Fruit fly (Drosophila melanogaster) whole organism: Measurements from ENCODE around the gene CG10804.

Experiments
- CG8478 ChIP-seq: fragments of >200 bp; optimal IDR thresholded peaks from 2 replicates; lab custom pipeline; 2018; ENCODE audit warnings: inconsistent platforms
- Dll ChIP-seq: fragments of >200 bp; optimal IDR thresholded peaks from 2 replicates; lab custom pipeline; 2017
- EcR ChIP-seq, 2 experiments: fragments of >200 bp; optimal IDR thresholded peaks; 2 replicates each; lab custom pipeline; 2017; ENCODE audit warnings: missing biosample characterization in 2 of 2, missing genetic modification characterization in 2 of 2, missing genetic modification reagents in 2 of 2
- pan ChIP-seq: fragments of >200 bp; optimal IDR thresholded peaks from 2 replicates; lab custom pipeline; 2017
- psq ChIP-seq: fragments of >200 bp; optimal IDR thresholded peaks from 2 replicates; lab custom pipeline; 2017
- usp ChIP-seq: fragments of >200 bp; optimal IDR thresholded peaks from 2 replicates; lab custom pipeline; 2017; ENCODE audit warnings: missing biosample characterization, missing genetic modification characterization, mixed read lengths

Gene CG10804

DNA sequence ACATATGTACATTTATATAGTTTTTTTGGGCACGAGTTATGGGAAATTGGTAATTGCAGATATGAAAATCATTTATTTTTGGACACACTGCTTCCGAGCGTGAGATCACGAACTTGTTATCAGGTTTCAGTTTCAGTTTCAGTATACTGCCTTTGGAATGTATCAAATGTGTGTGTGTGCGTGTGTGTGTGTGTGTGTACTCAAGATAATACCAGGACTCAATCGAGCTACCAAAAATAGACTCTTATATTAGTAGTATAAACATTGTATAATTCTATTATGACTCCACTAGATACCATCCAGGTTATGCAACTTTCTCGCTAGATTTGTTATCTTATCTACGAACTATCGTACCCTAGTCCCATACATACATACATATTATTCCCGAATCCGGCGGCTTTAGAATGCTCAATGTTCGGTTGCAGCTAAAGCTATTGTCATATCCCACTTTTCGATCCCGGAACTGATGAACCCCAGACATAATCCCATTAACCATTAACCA, 33.2 kb downstream of the CG10804 start, which contains the start of gene CG12535:
CG12535 (minus strand) TSS at position 51 of the 502 bp plus-strand sequence.
- TF ChIP-seq EcR (GFP tag; optimal IDR thresholded peaks at IDR 0.05; lab: Kevin White, UChicago) (no peak), psq (lab: Kevin White, UChicago) (no peak), usp (GFP tag; lab: Kevin White, UChicago) (no peak), pan (no peak), Dll (no peak), CG8478 (lab: Kevin White, UChicago) (no peak)

DNA sequence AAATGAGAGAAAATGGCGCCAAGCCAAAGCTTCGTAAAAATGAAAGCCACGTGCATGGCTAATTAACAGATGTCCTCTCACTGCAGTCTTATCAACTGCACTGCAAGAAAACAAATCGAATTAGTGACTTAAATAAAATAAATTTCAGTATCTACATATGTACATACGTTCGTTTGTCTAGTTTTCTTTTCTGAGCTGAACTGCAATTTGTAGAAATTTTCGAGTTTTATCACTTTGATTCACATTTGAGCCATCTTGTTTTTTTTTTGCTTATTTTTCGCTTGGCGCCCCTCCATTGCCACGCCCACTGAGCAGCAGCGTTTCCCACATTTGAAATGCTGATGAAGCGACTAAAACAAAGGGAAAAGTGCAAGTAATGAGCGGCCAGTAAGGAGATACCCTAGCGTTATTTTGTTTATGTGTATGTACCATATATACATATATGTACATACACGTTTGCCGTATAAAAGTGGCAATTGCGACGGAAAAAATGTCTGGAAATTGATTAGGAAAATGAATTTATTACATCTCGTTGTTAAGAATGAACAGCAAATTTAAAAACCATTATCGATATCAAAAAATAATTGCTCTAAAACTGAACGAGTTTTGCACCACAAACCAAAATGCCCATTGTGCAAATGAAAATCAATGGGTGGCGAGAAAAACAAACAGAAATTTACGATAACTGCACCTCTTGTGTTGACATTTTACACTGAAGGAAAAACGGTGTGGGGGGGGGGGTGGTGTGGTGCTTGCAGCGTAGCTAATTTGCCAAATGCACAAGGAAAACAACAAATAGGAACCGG, 34.2 kb downstream of the CG10804 start:
- TF ChIP-seq pan (no peak), psq (lab: Kevin White, UChicago) (no peak), EcR (GFP tag; optimal IDR thresholded peaks at IDR 0.05; lab: Kevin White, UChicago) (no peak), usp (GFP tag; lab: Kevin White, UChicago) (no peak), Dll (no peak), CG8478 (lab: Kevin White, UChicago) (no peak)

DNA sequence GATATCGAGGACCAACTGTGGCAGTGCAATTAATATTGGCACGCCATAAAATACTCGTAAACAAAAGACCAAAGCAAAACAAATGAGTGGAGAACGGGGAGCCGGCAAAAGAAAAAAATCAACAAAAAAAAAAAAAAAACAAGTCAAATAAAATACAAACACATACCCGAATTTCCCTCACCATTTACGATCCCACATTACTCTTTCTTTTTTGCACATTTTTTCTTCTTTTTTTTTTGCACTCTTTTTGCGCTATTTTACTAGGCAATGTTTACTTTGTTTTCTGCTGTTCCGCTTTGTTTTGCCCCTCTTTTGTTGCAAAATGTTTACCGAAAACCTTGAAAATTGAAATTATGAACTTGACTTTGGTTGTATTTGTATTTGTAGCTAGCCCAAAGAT, 35.5 kb downstream of the CG10804 start:
- TF ChIP-seq psq (lab: Kevin White, UChicago) (no peak), EcR (GFP tag; optimal IDR thresholded peaks at IDR 0.05; lab: Kevin White, UChicago) (no peak), Dll (no peak), CG8478 (lab: Kevin White, UChicago) (no peak), pan (no peak), usp (GFP tag; lab: Kevin White, UChicago) (no peak)

DNA sequence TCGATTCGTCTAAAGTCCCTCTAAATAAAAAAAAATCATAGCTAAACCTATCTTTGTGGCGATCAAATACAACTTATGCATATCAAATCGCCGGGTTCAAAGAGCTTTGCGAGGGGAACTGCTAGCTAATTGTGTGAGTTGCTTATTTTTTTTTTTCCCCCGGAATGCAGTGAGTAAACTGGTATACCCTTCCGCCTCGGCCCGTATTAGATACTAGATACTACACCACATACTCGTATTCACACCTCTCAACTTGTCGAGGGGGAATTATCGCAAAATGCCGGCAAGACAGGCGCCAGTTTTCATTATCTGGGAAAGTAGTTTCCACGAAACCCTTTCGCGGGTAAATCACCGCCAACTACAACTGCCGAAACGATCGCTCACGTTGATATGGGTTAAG, 36.0 kb downstream of the CG10804 start:
- no peak for TF ChIP-seq psq (lab: Kevin White, UChicago)
- no peak for TF ChIP-seq CG8478 (lab: Kevin White, UChicago)
- TF ChIP-seq EcR (GFP tag; optimal IDR thresholded peaks at IDR 0.05; lab: Kevin White, UChicago): no peak
- no peak for TF ChIP-seq usp (GFP tag; lab: Kevin White, UChicago)

DNA sequence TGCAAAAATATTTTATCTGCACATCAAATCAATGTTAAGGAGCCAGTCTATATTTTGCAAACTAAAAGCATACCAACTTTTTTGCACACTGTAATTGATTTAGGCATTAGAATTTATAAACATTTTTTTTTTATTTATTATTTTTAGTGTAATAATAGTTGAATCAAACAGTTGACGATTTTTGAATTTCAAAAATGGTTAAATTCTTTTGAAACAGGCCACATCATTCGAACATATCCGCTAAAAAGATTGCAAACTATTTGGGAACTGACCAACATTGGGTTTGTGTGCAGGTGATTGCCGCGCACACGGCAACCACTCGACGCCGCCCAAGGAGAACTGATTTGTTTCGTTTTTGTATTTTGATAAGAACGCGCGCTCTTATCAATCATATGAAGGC, 37.3 kb downstream of the CG10804 start:
- TF ChIP-seq EcR (GFP tag; optimal IDR thresholded peaks at IDR 0.05; lab: Kevin White, UChicago) (no peak), Dll (no peak)

DNA sequence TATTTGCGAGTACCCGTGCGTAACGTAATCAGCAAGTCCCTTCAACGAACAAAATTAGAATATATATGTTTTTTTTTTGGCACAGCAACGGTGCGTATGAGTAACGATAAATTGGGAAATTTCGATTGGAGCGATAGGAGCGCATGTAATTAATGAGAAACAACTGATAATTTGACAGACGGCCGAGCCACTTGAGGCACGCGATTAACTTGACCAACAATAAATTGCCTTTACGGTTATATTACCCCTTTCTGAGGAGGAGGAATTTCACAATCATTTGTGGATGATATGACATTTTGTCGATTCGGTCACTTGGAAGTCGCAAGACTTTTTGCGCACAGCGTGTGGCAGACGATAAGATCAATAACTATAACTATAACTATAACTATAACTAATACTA, 38.2 kb downstream of the CG10804 start:
- no peak for TF ChIP-seq psq (lab: Kevin White, UChicago)
- TF ChIP-seq CG8478 (lab: Kevin White, UChicago): no peak
- no peak for TF ChIP-seq usp (GFP tag; lab: Kevin White, UChicago)
- TF ChIP-seq EcR (GFP tag; optimal IDR thresholded peaks at IDR 0.05; lab: Kevin White, UChicago): no peak
- TF ChIP-seq Dll: no peak
- TF ChIP-seq pan: no peak

DNA sequence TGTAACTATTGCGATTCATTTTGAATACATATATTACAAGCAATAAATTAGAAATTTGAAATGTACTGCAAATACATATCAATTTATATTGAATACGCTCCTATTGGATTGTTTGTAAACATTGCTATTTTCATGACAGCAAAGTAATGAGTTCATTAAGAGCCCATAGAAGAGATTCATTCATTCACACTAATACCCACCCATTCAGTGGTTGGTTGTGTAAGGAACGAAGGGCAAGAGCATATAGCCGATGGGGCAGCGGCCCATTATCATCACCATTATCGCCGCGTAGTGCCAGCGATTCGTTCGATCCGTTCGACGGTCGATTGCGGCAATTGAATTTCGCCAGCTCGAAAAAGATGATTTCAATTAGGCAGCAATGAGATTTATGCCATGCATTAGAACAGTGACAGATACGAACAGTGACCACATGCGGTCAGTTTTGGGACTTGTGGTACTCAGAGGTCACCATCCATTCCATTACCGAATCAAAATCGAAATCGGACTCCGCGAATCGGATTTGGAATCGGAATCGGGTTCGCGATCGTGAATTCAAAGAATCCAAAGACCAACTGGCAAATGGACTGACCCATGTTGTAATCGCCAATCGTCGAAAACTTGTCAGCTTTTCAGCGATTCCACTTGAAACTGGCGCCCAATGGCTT, 39.4 kb downstream of the CG10804 start:
- TF ChIP-seq EcR (GFP tag; optimal IDR thresholded peaks at IDR 0.05; lab: Kevin White, UChicago) (no peak), psq (lab: Kevin White, UChicago) (no peak), Dll (no peak), pan (no peak), CG8478 (lab: Kevin White, UChicago) (no peak), usp (GFP tag; lab: Kevin White, UChicago) (no peak)

DNA sequence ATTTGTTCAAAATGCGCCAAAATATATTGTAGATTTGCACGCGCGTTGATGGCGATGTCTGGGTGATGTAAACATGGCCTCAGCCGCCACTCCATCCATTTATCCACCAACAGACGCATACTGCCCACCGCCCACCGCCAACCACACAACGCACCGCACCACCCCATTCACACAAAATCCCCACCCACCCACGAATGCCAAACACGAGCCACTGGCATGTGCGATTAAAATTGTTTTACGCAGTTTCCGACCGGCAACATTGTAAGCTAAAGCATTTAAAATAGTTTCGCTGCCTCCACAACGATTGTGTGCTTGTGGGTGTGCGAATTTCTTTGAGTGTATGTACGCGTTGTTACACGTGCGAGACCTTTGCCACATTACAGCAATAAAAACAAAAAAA, 41.6 kb downstream of the CG10804 start:
- no peak for TF ChIP-seq pan
- TF ChIP-seq psq (lab: Kevin White, UChicago): no peak
- no peak for TF ChIP-seq usp (GFP tag; lab: Kevin White, UChicago)
- TF ChIP-seq EcR (GFP tag; optimal IDR thresholded peaks at IDR 0.05; lab: Kevin White, UChicago): no peak
- TF ChIP-seq Dll: no peak
- TF ChIP-seq CG8478 (lab: Kevin White, UChicago): no peak

DNA sequence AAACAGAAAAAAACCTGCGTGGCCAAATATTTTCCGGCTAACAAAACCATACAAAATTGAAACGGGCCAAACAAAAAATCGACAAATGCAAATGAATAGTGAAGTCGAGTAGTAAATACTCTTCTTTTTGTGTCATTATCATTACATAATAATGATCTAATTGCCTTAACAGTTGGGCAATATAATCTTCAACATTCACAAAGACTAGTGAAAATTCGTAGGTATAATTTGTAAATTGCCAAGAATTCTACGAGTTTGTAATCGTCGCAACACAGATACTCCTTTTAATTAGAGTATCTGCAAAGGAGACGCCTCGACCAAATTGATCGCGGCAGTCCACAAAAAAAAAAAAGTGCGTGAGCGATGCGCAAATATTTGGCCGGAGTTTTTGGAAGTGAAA, 44.6 kb downstream of the CG10804 start:
- TF ChIP-seq CG8478 (lab: Kevin White, UChicago): no peak
- TF ChIP-seq EcR (GFP tag; optimal IDR thresholded peaks at IDR 0.05; lab: Kevin White, UChicago): no peak
- no peak for TF ChIP-seq psq (lab: Kevin White, UChicago)
- TF ChIP-seq pan: no peak
- no peak for TF ChIP-seq usp (GFP tag; lab: Kevin White, UChicago)
- TF ChIP-seq Dll: no peak

DNA sequence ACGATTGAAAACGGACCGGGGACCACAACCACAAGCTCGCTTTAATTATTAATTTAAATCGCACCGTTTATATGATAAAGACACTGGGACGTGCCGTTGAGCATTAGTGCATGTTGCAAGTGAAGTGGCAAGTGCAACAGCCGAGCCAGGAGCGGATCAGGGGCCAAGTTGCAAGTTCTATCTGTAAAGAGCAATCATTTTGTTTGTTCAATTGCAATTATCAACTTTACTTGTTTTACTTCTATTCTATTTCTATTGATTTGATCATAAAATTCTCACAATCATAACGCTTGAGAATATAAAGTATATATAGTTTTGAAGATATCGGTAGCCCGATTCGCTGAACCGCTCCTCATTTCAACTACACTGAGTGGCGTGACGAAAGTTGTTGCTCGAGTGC, 45.9 kb downstream of the CG10804 start:
- no peak for TF ChIP-seq EcR (GFP tag; optimal IDR thresholded peaks at IDR 0.05; lab: Kevin White, UChicago)
- no peak for TF ChIP-seq pan
- TF ChIP-seq usp (GFP tag; lab: Kevin White, UChicago): no peak
- TF ChIP-seq psq (lab: Kevin White, UChicago): no peak
- TF ChIP-seq CG8478 (lab: Kevin White, UChicago): no peak
- TF ChIP-seq Dll: no peak

DNA sequence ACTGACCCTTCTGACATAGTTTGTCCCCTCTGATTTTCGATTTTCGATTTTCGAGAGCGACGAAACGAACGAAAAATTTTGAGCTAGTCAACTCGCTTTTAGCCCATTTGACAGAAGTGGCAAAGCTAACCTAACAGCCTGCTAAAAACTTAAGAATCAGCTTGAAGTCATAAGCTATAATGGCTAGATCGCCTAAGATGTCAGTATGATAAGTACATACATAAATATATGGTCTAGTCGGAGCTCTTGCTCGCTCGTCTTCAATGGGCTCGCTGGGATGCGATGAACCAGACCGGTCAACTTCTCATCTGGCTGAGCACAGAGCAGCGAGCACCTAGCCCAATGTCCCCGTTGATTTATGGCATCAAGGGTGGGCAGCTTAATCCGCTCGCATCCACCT, 46.4 kb downstream of the CG10804 start, which contains the start of gene CG14269:
CG14269 (minus strand) TSS at position 101 of the 400 bp plus-strand sequence.
- TF ChIP-seq CG8478 (lab: Kevin White, UChicago) (no peak), psq (lab: Kevin White, UChicago) (no peak), usp (GFP tag; lab: Kevin White, UChicago) (no peak), EcR (GFP tag; optimal IDR thresholded peaks at IDR 0.05; lab: Kevin White, UChicago) (no peak), Dll (no peak), pan (no peak)

DNA sequence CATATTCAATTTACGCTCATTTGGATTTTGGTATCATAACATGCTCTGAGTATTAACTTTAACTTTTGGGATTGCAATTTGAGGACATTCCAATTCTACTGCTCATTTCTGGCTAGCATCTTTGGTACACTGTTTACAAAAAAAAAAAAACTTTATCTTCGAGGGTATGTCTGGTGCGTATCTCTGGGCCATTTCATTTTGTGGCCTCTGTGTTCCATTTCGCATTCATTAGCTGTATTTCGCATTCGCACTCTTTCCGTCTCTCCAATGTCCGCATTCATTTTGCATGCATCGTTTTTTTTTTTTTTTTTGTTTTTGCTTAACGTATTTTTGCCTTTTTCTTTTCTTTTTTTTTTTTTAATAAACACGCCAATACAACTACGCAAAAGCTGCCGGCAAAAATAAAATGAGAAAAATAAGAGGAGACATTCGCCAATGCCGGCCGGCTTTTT, 48.5 kb downstream of the CG10804 start:
- TF ChIP-seq EcR (GFP tag; optimal IDR thresholded peaks at IDR 0.05; lab: Kevin White, UChicago) (no peak), CG8478 (lab: Kevin White, UChicago) (no peak), Dll (no peak), psq (lab: Kevin White, UChicago) (no peak), pan (peak; percentile 96), usp (GFP tag; lab: Kevin White, UChicago) (no peak)
